Fruit fly (Drosophila melanogaster) whole organism, embryonic: ENCODE data around the gene CG46463.

ENCODE experiments used
- Antp ChIP-seq: fragments of 200-800 bp; sonication (Bioruptor generic); optimal IDR thresholded peaks from 3 replicates; lab custom pipeline; 2016; ENCODE audit warnings: missing biosample characterization, missing genetic modification characterization
- CG11456 ChIP-seq: fragments of 200-800 bp; sonication (Bioruptor generic); IDR thresholded peaks from 3 replicates; pipeline ENCODE4 v1.3.6; 2022; ENCODE audit warnings: missing biosample characterization, missing genetic modification characterization
- CG12942 ChIP-seq: fragments of 200-800 bp; sonication (Bioruptor generic); optimal IDR thresholded peaks from 3 replicates; lab custom pipeline; 2016; ENCODE audit warnings: missing biosample characterization, missing genetic modification characterization
- CG13775 ChIP-seq: fragments of 200-800 bp; sonication (Bioruptor generic); optimal IDR thresholded peaks from 3 replicates; lab custom pipeline; 2017; ENCODE audit warnings: missing biosample characterization, mild to moderate bottlenecking, missing genetic modification characterization
- CG16779 ChIP-seq: fragments of 200-800 bp; sonication (Bioruptor generic); IDR thresholded peaks from 2 replicates; pipeline ENCODE4 v1.3.6; 2022; ENCODE audit warnings: missing biosample characterization, missing genetic modification characterization
- CG17385 ChIP-seq: fragments of 200-800 bp; sonication (Bioruptor generic); optimal IDR thresholded peaks from 3 replicates; lab custom pipeline; 2018; ENCODE audit warnings: missing biosample characterization, mild to moderate bottlenecking, missing genetic modification characterization
- CG18011 ChIP-seq: fragments of 200-800 bp; sonication (Bioruptor generic); optimal IDR thresholded peaks from 2 replicates; lab custom pipeline; 2017; ENCODE audit warnings: missing biosample characterization, missing genetic modification characterization, mild to moderate bottlenecking, moderate library complexity, missing genotype
- CG2875 ChIP-seq: fragments of 200-800 bp; sonication (Bioruptor generic); optimal IDR thresholded peaks from 2 replicates; lab custom pipeline; 2017; ENCODE audit warnings: missing biosample characterization, mild to moderate bottlenecking, missing genetic modification characterization, missing genetic modification reagents
- CG32767 ChIP-seq: fragments of 200-800 bp; sonication (Bioruptor generic); IDR thresholded peaks from 2 replicates; pipeline ENCODE4 v1.3.6; 2022; ENCODE audit warnings: missing biosample characterization, missing genetic modification characterization
- CG34422 ChIP-seq: fragments of 200-800 bp; sonication (Bioruptor generic); IDR thresholded peaks from 3 replicates; pipeline ENCODE4 v1.3.6; 2022; ENCODE audit warnings: missing biosample characterization, missing genetic modification characterization
- CG5953 ChIP-seq: fragments of 200-800 bp; sonication (Bioruptor generic); IDR thresholded peaks from 2 replicates; pipeline ENCODE4 v1.3.6; 2022; ENCODE audit warnings: missing biosample characterization, missing genetic modification characterization
- CG6272 ChIP-seq: fragments of 200-800 bp; sonication (Bioruptor generic); IDR thresholded peaks from 2 replicates; pipeline ENCODE4 v1.3.6; 2022; ENCODE audit warnings: missing biosample characterization, missing genetic modification characterization
- CG7271 ChIP-seq: fragments of 200-800 bp; sonication (Bioruptor generic); optimal IDR thresholded peaks from 2 replicates; lab custom pipeline; 2018; ENCODE audit warnings: missing biosample characterization, mild to moderate bottlenecking, missing genetic modification characterization, moderate library complexity
- CG8281 ChIP-seq: fragments of 200-800 bp; sonication (Bioruptor generic); optimal IDR thresholded peaks from 2 replicates; lab custom pipeline; 2018; ENCODE audit warnings: missing biosample characterization, mild to moderate bottlenecking, missing genetic modification characterization, moderate library complexity
- CG9932 ChIP-seq: fragments of 200-800 bp; sonication (Bioruptor generic); IDR thresholded peaks from 2 replicates; pipeline ENCODE4 v1.3.6; 2022; ENCODE audit warnings: missing biosample characterization, missing genetic modification characterization
- Deaf1 ChIP-seq: fragments of 200-800 bp; optimal IDR thresholded peaks from 3 replicates; lab custom pipeline; 2019; ENCODE audit warnings: missing biosample characterization, mild to moderate bottlenecking, missing genetic modification characterization, moderate library complexity
- Dfd ChIP-seq, 2 experiments: fragments of >200 bp; optimal IDR thresholded peaks; 2 replicates each; lab custom pipeline; 2017; ENCODE audit warnings: missing biosample characterization in 2 of 2, missing genetic modification characterization in 2 of 2
- Drgx ChIP-seq: fragments of 200-800 bp; sonication (Bioruptor generic); IDR thresholded peaks from 2 replicates; pipeline ENCODE4 v1.3.6; 2022; ENCODE audit warnings: missing biosample characterization, missing genetic modification characterization
- H2.0 ChIP-seq: fragments of 200-800 bp; sonication (Bioruptor generic); IDR thresholded peaks from 2 replicates; pipeline ENCODE4 v1.3.6; 2022; ENCODE audit warnings: missing biosample characterization, missing genetic modification characterization
- HmgD ChIP-seq: fragments of 200-800 bp; sonication (Bioruptor generic); optimal IDR thresholded peaks from 3 replicates; lab custom pipeline; 2016; ENCODE audit warnings: missing biosample characterization, missing genetic modification characterization
- Hmr ChIP-seq: fragments of 200-800 bp; sonication (Bioruptor generic); optimal IDR thresholded peaks from 3 replicates; lab custom pipeline; 2017; ENCODE audit warnings: mild to moderate bottlenecking, missing biosample characterization, missing genetic modification reagents, missing genetic modification characterization
- Hsf ChIP-seq: fragments of 200-800 bp; sonication (Bioruptor generic); optimal IDR thresholded peaks from 3 replicates; lab custom pipeline; 2016; ENCODE audit warnings: missing biosample characterization, missing genetic modification characterization
- Lhr ChIP-seq: fragments of 200-800 bp; sonication (Bioruptor generic); optimal IDR thresholded peaks from 3 replicates; lab custom pipeline; 2017; ENCODE audit warnings: mild to moderate bottlenecking, missing biosample characterization, missing genetic modification reagents, missing genetic modification characterization
- MBD-R2 ChIP-seq: fragments of 200-800 bp; sonication (Bioruptor generic); IDR thresholded peaks from 2 replicates; pipeline ENCODE4 v1.3.6; 2022; ENCODE audit warnings: missing biosample characterization, missing genetic modification characterization
- Med ChIP-seq: fragments of 200-800 bp; sonication (Bioruptor generic); peaks from one replicate; lab custom pipeline; 2016; ENCODE audit warnings: missing biosample characterization, missing genetic modification characterization, mild to moderate bottlenecking, inconsistent platforms, moderate library complexity
- Usf ChIP-seq: fragments of 200-800 bp; sonication (Bioruptor generic); optimal IDR thresholded peaks from 2 replicates; lab custom pipeline; 2017; ENCODE audit warnings: missing genotype, missing biosample characterization, missing genetic modification characterization
- Xbp1 ChIP-seq: fragments of 200-800 bp; sonication (Bioruptor generic); optimal IDR thresholded peaks from 3 replicates; lab custom pipeline; 2016; ENCODE audit warnings: missing biosample characterization, mild to moderate bottlenecking, missing genetic modification characterization
- ap ChIP-seq: fragments of 200-800 bp; sonication (Bioruptor generic); IDR thresholded peaks from 2 replicates; pipeline ENCODE4 v1.3.6; 2022; ENCODE audit warnings: missing biosample characterization, missing genetic modification characterization
- br ChIP-seq: fragments of >200 bp; optimal IDR thresholded peaks from 2 replicates; lab custom pipeline; 2017
- chinmo ChIP-seq: fragments of 200-800 bp; sonication (Bioruptor generic); IDR thresholded peaks from 4 replicates; pipeline ENCODE4 v1.3.6; 2022; ENCODE audit warnings: missing biosample characterization, missing genetic modification characterization; ENCODE audit not compliant: partially characterized antibody
- corto ChIP-seq: fragments of 200-800 bp; sonication (Bioruptor generic); optimal IDR thresholded peaks from 2 replicates; lab custom pipeline; 2016; ENCODE audit warnings: missing biosample characterization, mild to moderate bottlenecking, missing genetic modification characterization, moderate library complexity
- crol ChIP-seq: fragments of 200-800 bp; sonication (Bioruptor generic); IDR thresholded peaks from 2 replicates; pipeline ENCODE4 v1.3.6; 2022; ENCODE audit warnings: missing biosample characterization, missing genetic modification characterization
- dmrt11E ChIP-seq: fragments of 200-800 bp; sonication (Bioruptor generic); optimal IDR thresholded peaks from 3 replicates; lab custom pipeline; 2018; ENCODE audit warnings: missing biosample characterization, mild to moderate bottlenecking, missing genetic modification characterization, moderate library complexity
- dysf ChIP-seq: fragments of 200-800 bp; sonication (Bioruptor generic); IDR thresholded peaks from 3 replicates; pipeline ENCODE4 v1.3.6; 2022; ENCODE audit warnings: missing biosample characterization, missing genetic modification characterization
- ewg ChIP-seq: fragments of 200-800 bp; sonication (Bioruptor generic); optimal IDR thresholded peaks from 3 replicates; lab custom pipeline; 2017; ENCODE audit warnings: mild to moderate bottlenecking, missing biosample characterization, missing genetic modification reagents, missing genetic modification characterization
- ftz-f1 ChIP-seq: fragments of 200-800 bp; sonication (Bioruptor generic); optimal IDR thresholded peaks from 2 replicates; lab custom pipeline; 2016; ENCODE audit warnings: missing biosample characterization, missing genetic modification characterization
- gfzf ChIP-seq: fragments of 200-800 bp; sonication (Bioruptor generic); optimal IDR thresholded peaks from 2 replicates; lab custom pipeline; 2016; ENCODE audit warnings: missing biosample characterization, mild to moderate bottlenecking, missing genetic modification characterization, moderate library complexity
- grau ChIP-seq: fragments of 200-800 bp; optimal IDR thresholded peaks from 3 replicates; lab custom pipeline; 2019; ENCODE audit warnings: missing biosample characterization, mild to moderate bottlenecking, missing genetic modification characterization, moderate library complexity
- hb ChIP-seq: fragments of 200-800 bp; sonication (Bioruptor generic); IDR thresholded peaks from 3 replicates; pipeline ENCODE4 v1.3.6; 2022; ENCODE audit warnings: missing biosample characterization, missing genetic modification characterization; ENCODE audit not compliant: partially characterized antibody
- jumu ChIP-seq: fragments of 200-800 bp; sonication (Bioruptor generic); optimal IDR thresholded peaks from 3 replicates; lab custom pipeline; 2016; ENCODE audit warnings: missing biosample characterization, missing genetic modification characterization
- lbe ChIP-seq: fragments of 200-800 bp; sonication (Bioruptor generic); optimal IDR thresholded peaks from 2 replicates; lab custom pipeline; 2016; ENCODE audit warnings: missing biosample characterization, mild to moderate bottlenecking, missing genetic modification characterization
- row ChIP-seq: fragments of 200-800 bp; sonication (Bioruptor generic); IDR thresholded peaks from 3 replicates; pipeline ENCODE4 v1.3.6; 2022; ENCODE audit warnings: missing biosample characterization, missing genetic modification characterization
- seq ChIP-seq: fragments of 200-800 bp; sonication (Bioruptor generic); IDR thresholded peaks from 2 replicates; pipeline ENCODE4 v1.3.6; 2022; ENCODE audit warnings: missing biosample characterization, missing genetic modification characterization
- sima ChIP-seq: fragments of 200-800 bp; sonication (Bioruptor generic); optimal IDR thresholded peaks from 2 replicates; lab custom pipeline; 2016; ENCODE audit warnings: missing biosample characterization, missing genetic modification characterization
- slbo ChIP-seq: fragments of 200-800 bp; sonication (Bioruptor generic); IDR thresholded peaks from 2 replicates; pipeline ENCODE4 v1.3.6; 2022; ENCODE audit warnings: missing biosample characterization, missing genetic modification characterization
- slou ChIP-seq: fragments of 200-800 bp; sonication (Bioruptor generic); optimal IDR thresholded peaks from 3 replicates; lab custom pipeline; 2016; ENCODE audit warnings: missing biosample characterization, missing genetic modification characterization
- sob ChIP-seq: fragments of 200-800 bp; sonication (Bioruptor generic); IDR thresholded peaks from 2 replicates; pipeline ENCODE4 v1.3.6; 2022; ENCODE audit warnings: missing biosample characterization, missing genetic modification characterization
- tup ChIP-seq: fragments of 200-800 bp; sonication (Bioruptor generic); optimal IDR thresholded peaks from 2 replicates; lab custom pipeline; 2016; ENCODE audit warnings: missing biosample characterization, mild to moderate bottlenecking, missing genetic modification characterization, moderate library complexity
- twi ChIP-seq: fragments of 200-800 bp; optimal IDR thresholded peaks from 2 replicates; lab custom pipeline; 2019; ENCODE audit warnings: missing biosample characterization, mild to moderate bottlenecking, missing genetic modification characterization, moderate library complexity

The CG46463 gene

dm6 chr3L:3423006-3423405, 38.1 kb upstream of the CG46463 start:
- TF ChIP-seq CG32767 (GFP tag; lab: Robert Waterston, UW): no peak
- no peak for TF ChIP-seq Drgx (GFP tag; lab: Robert Waterston, UW)
- no peak for TF ChIP-seq CG9932
- no peak for TF ChIP-seq ftz-f1 (GFP tag; lab: Kevin White, UChicago)
- peak; percentile 5 for TF ChIP-seq twi
- no peak for TF ChIP-seq Usf (GFP tag; lab: Kevin White, UChicago)
- no peak for TF ChIP-seq CG5953 (GFP tag; lab: Robert Waterston, UW)
- TF ChIP-seq Hsf (GFP tag; lab: Kevin White, UChicago): no peak
- no peak for TF ChIP-seq dmrt11E (tag; lab: Kevin White, UChicago)
- TF ChIP-seq Dfd (GFP tag; optimal IDR thresholded peaks at IDR 0.05; lab: Kevin White, UChicago): no peak
- no peak for TF ChIP-seq Lhr
- TF ChIP-seq CG18011: no peak
- no peak for TF ChIP-seq slou (GFP tag; lab: Kevin White, UChicago)
- TF ChIP-seq lbe: peak; percentile 9

- TF ChIP-seq Med (GFP tag; lab: Kevin White, UChicago): peak; percentile 56
- no peak for TF ChIP-seq CG6272 (GFP tag; lab: Robert Waterston, UW)
- 0 out of 2 replicates have a peak, but pooled peaks have one; percentile 7 for TF ChIP-seq Drgx (GFP tag; lab: Robert Waterston, UW)
- TF ChIP-seq, all 482 proteins: peak for 2
Observed at dm6 chr3L:3424846-3425245, 36.3 kb upstream of the CG46463 start, which contains the start of gene sty. TSS of gene sty (minus strand) at chr3L:3424935.

- TF ChIP-seq crol (GFP tag; lab: Robert Waterston, UW) (no peak), tup (GFP tag; lab: Kevin White, UChicago) (no peak), H2.0 (no peak), Hmr (GFP tag; lab: Kevin White, UChicago) (peak; percentile 18), CG7271 (tag; lab: Kevin White, UChicago) (no peak), chinmo (GFP tag; lab: Robert Waterston, UW) (0 out of 4 replicates have a peak, but pooled peaks have one; percentile 67), Med (GFP tag; lab: Kevin White, UChicago) (no peak), hb (no peak), HmgD (GFP tag; lab: Kevin White, UChicago) (no peak), dysf (GFP tag; lab: Robert Waterston, UW) (0 out of 3 replicates have a peak, but pooled peaks have one; percentile 12), Deaf1 (tag; lab: Kevin White, UChicago) (peak; percentile 91), row (GFP tag; lab: Robert Waterston, UW) (0 out of 3 replicates have a peak, but pooled peaks have one; percentile 8), grau (tag; lab: Kevin White, UChicago) (no peak), gfzf (GFP tag; lab: Kevin White, UChicago) (no peak), ap (GFP tag; lab: Robert Waterston, UW) (no peak), CG12942 (no peak), CG13775 (no peak), CG8281 (tag; lab: Kevin White, UChicago) (no peak), sima (GFP tag; lab: Kevin White, UChicago) (no peak), br (lab: Kevin White, UChicago) (no peak), CG6272 (GFP tag; lab: Robert Waterston, UW) (no peak), MBD-R2 (no peak), slbo (GFP tag; lab: Robert Waterston, UW) (no peak), ewg (GFP tag; lab: Kevin White, UChicago) (peak; percentile 67), jumu (GFP tag; lab: Kevin White, UChicago) (no peak), seq (GFP tag; lab: Robert Waterston, UW) (no peak), Antp (GFP tag; lab: Kevin White, UChicago) (no peak), sob (GFP tag; lab: Robert Waterston, UW) (0 out of 2 replicates have a peak, but pooled peaks have one; percentile 11), CG16779 (GFP tag; lab: Robert Waterston, UW) (no peak), CG34422 (peak; percentile 43; the same call in 1 of the 3 replicates), Xbp1 (GFP tag; lab: Kevin White, UChicago) (no peak), CG11456 (GFP tag; lab: Robert Waterston, UW) (0 out of 3 replicates have a peak, but pooled peaks have one; percentile 41), corto (GFP tag; lab: Kevin White, UChicago) (no peak), CG2875 (GFP tag; lab: Kevin White, UChicago) (no peak), CG17385 (GFP tag; lab: Kevin White, UChicago) (no peak)
Observed at dm6 chr3L:3427037-3427436, 34.1 kb upstream of the CG46463 start.
